Worm (Caenorhabditis elegans) whole organism, early embryonic: ENCODE measurements around the gene clec-243.
"Not testable (repeated sequence)": the region's sequence is repeated elsewhere in the genome, so short reads cannot be mapped to it uniquely, and the experiment has no call there.

Experiments used
- B0310.2 ChIP-seq: sonication (generic microtip); optimal IDR thresholded peaks from 2 replicates; lab custom pipeline; 2016; ENCODE audit warnings: mild to moderate bottlenecking, missing genetic modification characterization, missing compliant biosample characterization
- F13C5.2 ChIP-seq: sonication (generic microtip); optimal IDR thresholded peaks from 2 replicates; lab custom pipeline; 2017; ENCODE audit warnings: mild to moderate bottlenecking, missing genetic modification characterization, inconsistent platforms, missing compliant biosample characterization
- aly-1 ChIP-seq: sonication (generic microtip); optimal IDR thresholded peaks from 2 replicates; lab custom pipeline; 2016; ENCODE audit warnings: missing genetic modification characterization, missing compliant biosample characterization
- ama-1 ChIP-seq: fragments of 150-350 bp; optimal IDR thresholded peaks from 2 replicates; lab custom pipeline; 2014
- ceh-13 ChIP-seq: fragments of 200-800 bp; sonication (Bioruptor generic); optimal IDR thresholded peaks from 2 replicates; lab custom pipeline; 2018; ENCODE audit warnings: mild to moderate bottlenecking, missing genetic modification characterization, missing compliant biosample characterization
- ceh-36 ChIP-seq: sonication (generic microtip); optimal IDR thresholded peaks from 2 replicates; lab custom pipeline; 2016; ENCODE audit warnings: missing genetic modification characterization, inconsistent platforms, missing compliant biosample characterization
- ets-7 ChIP-seq: sonication (generic microtip); optimal IDR thresholded peaks from 2 replicates; lab custom pipeline; 2016; ENCODE audit warnings: missing genotype, missing genetic modification characterization, missing compliant biosample characterization
- flt-1 ChIP-seq: fragments of 200-800 bp; sonication (Bioruptor generic); IDR thresholded peaks from 2 replicates; pipeline ENCODE4 v1.3.6; 2022; ENCODE audit warnings: missing genetic modification characterization, missing compliant biosample characterization
- hmbx-1 ChIP-seq: sonication (generic microtip); optimal IDR thresholded peaks from 2 replicates; lab custom pipeline; 2016; ENCODE audit warnings: mild to moderate bottlenecking, missing genetic modification characterization, missing compliant biosample characterization
- hmg-4 ChIP-seq: fragments of 200-800 bp; sonication (Bioruptor generic); optimal IDR thresholded peaks from 2 replicates; lab custom pipeline; 2018; ENCODE audit warnings: mild to moderate bottlenecking, missing genetic modification characterization, missing compliant biosample characterization
- hnd-1 ChIP-seq: sonication (generic microtip); optimal IDR thresholded peaks from 2 replicates; lab custom pipeline; 2016; ENCODE audit warnings: missing genetic modification characterization, missing compliant biosample characterization
- pes-1 ChIP-seq: fragments of 200-800 bp; sonication (Bioruptor generic); IDR thresholded peaks from 2 replicates; pipeline ENCODE4 v1.3.6; 2022; ENCODE audit warnings: missing genetic modification reagents, missing genetic modification characterization, missing compliant biosample characterization
- scrt-1 ChIP-seq: fragments of 200-800 bp; sonication (Bioruptor generic); IDR thresholded peaks from 2 replicates; pipeline ENCODE4 v1.3.6; 2022; ENCODE audit warnings: missing genetic modification characterization, missing compliant biosample characterization
- sea-1 ChIP-seq: fragments of 200-800 bp; sonication (Bioruptor generic); conservative IDR thresholded peaks from 2 replicates; pipeline ENCODE4 v1.3.6; 2022; ENCODE audit warnings: missing genetic modification characterization, missing compliant biosample characterization
- tbx-11 ChIP-seq: fragments of 200-800 bp; sonication (Bioruptor generic); IDR thresholded peaks from 2 replicates; pipeline ENCODE4 v1.3.6; 2022; ENCODE audit warnings: missing genetic modification characterization, missing compliant biosample characterization
- tbx-37 ChIP-seq: fragments of 200-800 bp; sonication (Bioruptor generic); conservative IDR thresholded peaks from 2 replicates; pipeline ENCODE4 v1.3.6; 2022; ENCODE audit warnings: missing genetic modification reagents, missing genetic modification characterization, missing compliant biosample characterization
- tra-4 ChIP-seq: sonication (generic microtip); optimal IDR thresholded peaks from 2 replicates; lab custom pipeline; 2017; ENCODE audit warnings: missing genetic modification characterization, missing compliant biosample characterization

clec-243 gene

ce11 chrV:17248915-17249314 lies at the start of gene clec-243:
TSS of gene clec-243 (minus strand) at chrV:17249015.
- no peak for TF ChIP-seq ceh-13 (GFP tag; lab: Kevin White, UChicago)
- TF ChIP-seq F13C5.2: no peak
- no peak for TF ChIP-seq scrt-1
- TF ChIP-seq tra-4 (tag; lab: Kevin White, UChicago): no peak
- no peak for TF ChIP-seq ama-1
- TF ChIP-seq sea-1 (GFP tag; lab: Robert Waterston, UW): no peak
- TF ChIP-seq ets-7 (tag; lab: Kevin White, UChicago): no peak
- no peak for TF ChIP-seq hmg-4 (GFP tag; lab: Kevin White, UChicago)
- TF ChIP-seq hmbx-1 (tag; lab: Kevin White, UChicago): no peak
- TF ChIP-seq tbx-37: no peak
- TF ChIP-seq aly-1: no peak
- no peak for TF ChIP-seq hnd-1

ce11 chrV:17296443-17296842 lies 47.6 kb upstream of the clec-243 start:
- TF ChIP-seq tbx-11 (GFP tag; lab: Robert Waterston, UW) (no peak), scrt-1 (no peak), B0310.2 (tag; lab: Kevin White, UChicago) (no peak), hmbx-1 (tag; lab: Kevin White, UChicago) (no peak), hnd-1 (no peak), F13C5.2 (no peak), sea-1 (GFP tag; lab: Robert Waterston, UW) (no peak), ceh-13 (GFP tag; lab: Kevin White, UChicago) (no peak), ceh-36 (no peak), ets-7 (tag; lab: Kevin White, UChicago) (no peak), tbx-37 (no peak), pes-1 (GFP tag; lab: Robert Waterston, UW) (no peak), hmg-4 (GFP tag; lab: Kevin White, UChicago) (no peak), tra-4 (tag; lab: Kevin White, UChicago) (no peak), flt-1 (GFP tag; lab: Robert Waterston, UW) (no peak), aly-1 (no peak), ama-1 (no peak)

ce11 chrV:17292740-17293139 lies 43.9 kb upstream of the clec-243 start:
- TF ChIP-seq pes-1 (GFP tag; lab: Robert Waterston, UW) (no peak), hnd-1 (no peak), hmg-4 (GFP tag; lab: Kevin White, UChicago) (no peak), sea-1 (GFP tag; lab: Robert Waterston, UW) (no peak), ceh-13 (GFP tag; lab: Kevin White, UChicago) (no peak), ets-7 (tag; lab: Kevin White, UChicago) (no peak), ceh-36 (no peak), scrt-1 (no peak), tbx-37 (no peak), hmbx-1 (tag; lab: Kevin White, UChicago) (no peak)

- TF ChIP-seq sea-1 (GFP tag; lab: Robert Waterston, UW): no peak
- TF ChIP-seq B0310.2 (tag; lab: Kevin White, UChicago): no peak
- TF ChIP-seq hnd-1: no peak
- TF ChIP-seq tbx-37: no peak
- no peak for TF ChIP-seq tra-4 (tag; lab: Kevin White, UChicago)
- no peak for TF ChIP-seq scrt-1
- no peak for TF ChIP-seq tbx-11 (GFP tag; lab: Robert Waterston, UW)
- TF ChIP-seq ceh-13 (GFP tag; lab: Kevin White, UChicago): no peak
- no peak for TF ChIP-seq flt-1 (GFP tag; lab: Robert Waterston, UW)
- TF ChIP-seq pes-1 (GFP tag; lab: Robert Waterston, UW): no peak
- TF ChIP-seq hmbx-1 (tag; lab: Kevin White, UChicago): no peak
- no peak for TF ChIP-seq ama-1
- no peak for TF ChIP-seq aly-1
- no peak for TF ChIP-seq F13C5.2
- TF ChIP-seq ets-7 (tag; lab: Kevin White, UChicago): no peak
- TF ChIP-seq ceh-36: no peak
- no peak for TF ChIP-seq hmg-4 (GFP tag; lab: Kevin White, UChicago)
Measured at ce11 chrV:17284159-17284558, 35.3 kb upstream of the clec-243 start.

- no peak for TF ChIP-seq pes-1 (GFP tag; lab: Robert Waterston, UW)
- no peak for TF ChIP-seq flt-1 (GFP tag; lab: Robert Waterston, UW)
Measured at ce11 chrV:17273249-17273648, 24.4 kb upstream of the clec-243 start, which contains the start of gene K10G4.10. TSS of gene K10G4.10 (plus strand) at chrV:17273549.

ce11 chrV:17272112-17272511 lies 23.3 kb upstream of the clec-243 start:
- TF ChIP-seq ama-1 (no peak), tbx-37 (no peak), hmg-4 (GFP tag; lab: Kevin White, UChicago) (no peak), tbx-11 (GFP tag; lab: Robert Waterston, UW) (no peak), ceh-13 (GFP tag; lab: Kevin White, UChicago) (no peak), B0310.2 (tag; lab: Kevin White, UChicago) (no peak), tra-4 (tag; lab: Kevin White, UChicago) (no peak), F13C5.2 (no peak), aly-1 (no peak), pes-1 (GFP tag; lab: Robert Waterston, UW) (no peak), hmbx-1 (tag; lab: Kevin White, UChicago) (no peak), hnd-1 (no peak)

- TF ChIP-seq tbx-37; scrt-1; tra-4 (tag; lab: Kevin White, UChicago): not testable (repeated sequence)
Measured at ce11 chrV:17264855-17265254, 16.0 kb upstream of the clec-243 start, which contains the start of gene K10G4.3. TSS of gene K10G4.3 (minus strand) at chrV:17264955.

ce11 chrV:17261385-17261784 lies 12.6 kb upstream of the clec-243 start:
- no peak for TF ChIP-seq sea-1 (GFP tag; lab: Robert Waterston, UW)
- TF ChIP-seq ceh-36: no peak
